Worm (Caenorhabditis elegans) whole organism, L4 larva: ENCODE results near the gene sqrd-1.

Source experiments
- attf-4 ChIP-seq: sonication (generic microtip); optimal IDR thresholded peaks from 3 replicates; lab custom pipeline; 2017; ENCODE audit warnings: missing biosample characterization, missing genetic modification characterization
- mdl-1 ChIP-seq, 2 experiments: fragments of 150-350 bp in 1 of 2; sonication (generic microtip) in 1 of 2; optimal IDR thresholded peaks; 2 replicates each; lab custom pipeline; 2014 to 2017; ENCODE audit warnings: missing biosample characterization in 2 of 2, missing genetic modification characterization in 2 of 2
- nhr-11 ChIP-seq: fragments of 150-350 bp; optimal IDR thresholded peaks from 2 replicates; lab custom pipeline; 2014; ENCODE audit warnings: missing biosample characterization, missing genetic modification characterization
- unc-130 ChIP-seq: sonication (generic microtip); optimal IDR thresholded peaks from 2 replicates; lab custom pipeline; 2016; ENCODE audit warnings: missing genetic modification reagents, missing genetic modification characterization, missing compliant biosample characterization
- unc-39 ChIP-seq: sonication (generic microtip); optimal IDR thresholded peaks from 2 replicates; lab custom pipeline; 2017; ENCODE audit warnings: missing biosample characterization, missing genetic modification characterization
- unc-62 ChIP-seq, 3 experiments: fragments of 150-350 bp in 1 of 3; sonication (generic microtip); optimal IDR thresholded peaks in 2 of 3; peaks in 1 of 3; 1 replicate in 1 of 3; 2 replicates in 2 of 3; lab custom pipeline; 2014 to 2017; ENCODE audit warnings: missing biosample characterization in 3 of 3, missing genetic modification characterization in 3 of 3, missing genetic modification reagents in 3 of 3, missing genotype in 1 of 3
- vab-7 ChIP-seq: fragments of 200-800 bp; sonication (Bioruptor generic); IDR thresholded peaks from 2 replicates; pipeline ENCODE4 v1.3.6; 2022; ENCODE audit warnings: missing genetic modification reagents, missing genetic modification characterization, missing compliant biosample characterization
- zag-1 ChIP-seq: fragments of 150-350 bp; optimal IDR thresholded peaks from 2 replicates; lab custom pipeline; 2014; ENCODE audit warnings: missing biosample characterization, missing genetic modification characterization
- ztf-11 ChIP-seq: fragments of 150-350 bp; optimal IDR thresholded peaks from 2 replicates; lab custom pipeline; 2014; ENCODE audit warnings: missing biosample characterization, missing genetic modification characterization
- ztf-7 ChIP-seq: fragments of 150-350 bp; optimal IDR thresholded peaks from 2 replicates; lab custom pipeline; 2014; ENCODE audit warnings: missing biosample characterization, missing genetic modification characterization

ce11 chrIV:14249447-14249846 lies 29.8 kb downstream of the sqrd-1 start:
- TF ChIP-seq unc-130 (no peak), unc-62 (GFP tag; optimal IDR thresholded peaks at IDR 0.05 in 1 of 2; lab: Kevin White, UChicago) (no peak), unc-62 (tag; optimal IDR thresholded peaks at IDR 0.05; lab: Kevin White, UChicago) (no peak), zag-1 (tag; lab: Kevin White, UChicago) (no peak), vab-7 (GFP tag; lab: Robert Waterston, UW) (no peak), unc-39 (tag; lab: Kevin White, UChicago) (no peak), mdl-1 (tag; optimal IDR thresholded peaks at IDR 0.05; lab: Kevin White, UChicago) (no peak), attf-4 (tag; lab: Kevin White, UChicago) (no peak), ztf-11 (tag; lab: Kevin White, UChicago) (no peak), ztf-7 (tag; lab: Kevin White, UChicago) (no peak), nhr-11 (tag; lab: Kevin White, UChicago) (no peak)
